Worm (Caenorhabditis elegans): ENCODE results near the gene R02E12.12.

DNA sequence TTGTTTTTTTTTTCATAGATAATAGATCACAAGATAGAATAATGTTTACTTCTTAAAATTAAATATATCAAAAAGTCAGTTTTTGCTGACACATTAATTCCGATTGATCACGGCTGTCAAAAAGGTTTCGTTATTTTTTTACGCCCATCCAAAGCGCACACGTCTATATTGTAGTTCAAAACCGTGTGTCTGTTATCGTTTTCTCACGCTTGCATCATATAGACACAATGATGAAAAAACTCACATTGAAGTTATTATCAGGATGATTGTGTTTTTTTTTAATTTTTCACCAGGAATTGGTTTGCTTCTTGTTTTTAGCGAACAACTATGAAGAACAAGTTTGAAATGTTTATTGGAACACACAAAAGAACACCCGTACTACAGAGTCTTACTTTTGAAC lies 4.4 kb downstream of the R02E12.12 start:
- TF ChIP-seq nhr-28 (tag; optimal IDR thresholded peaks at IDR 0.05) (no peak), nhr-20 (tag; optimal IDR thresholded peaks at IDR 0.05) (peak; percentile 66), lin-35 (GFP tag; optimal IDR thresholded peaks at IDR 0.05) (peak in 1 of 2 experiments; percentile 17)
